Worm (Caenorhabditis elegans) whole organism, L1 larva: Measurements from ENCODE around the gene Y73B6BL.289.
A peak's percentile ranks its signal among the peaks of the same experiment; 100 is the strongest.

Experiments used
- C04F5.9 ChIP-seq: sonication (generic microtip); optimal IDR thresholded peaks from 2 replicates; lab custom pipeline; 2016; ENCODE audit warnings: missing genetic modification characterization, missing compliant biosample characterization
- C34B4.2 ChIP-seq: sonication (generic microtip); optimal IDR thresholded peaks from 2 replicates; lab custom pipeline; 2017; ENCODE audit warnings: mild to moderate bottlenecking, missing genetic modification characterization, missing compliant biosample characterization
- Y116A8C.19 ChIP-seq: sonication (generic microtip); optimal IDR thresholded peaks from 2 replicates; lab custom pipeline; 2016; ENCODE audit warnings: missing compliant biosample characterization, missing genetic modification characterization, borderline replicate concordance
- aha-1 ChIP-seq: fragments of 150-350 bp; optimal IDR thresholded peaks from 2 replicates; lab custom pipeline; 2014; ENCODE audit warnings: missing biosample characterization, missing genetic modification characterization
- aly-2 ChIP-seq: fragments of 150-350 bp; optimal IDR thresholded peaks from 2 replicates; lab custom pipeline; 2014; ENCODE audit warnings: missing biosample characterization, missing genetic modification characterization
- ama-1 ChIP-seq: fragments of 150-350 bp; optimal IDR thresholded peaks from 2 replicates; lab custom pipeline; 2014
- ceh-63 ChIP-seq: fragments of 200-800 bp; sonication (Bioruptor generic); optimal IDR thresholded peaks from 2 replicates; lab custom pipeline; 2018; ENCODE audit warnings: mild to moderate bottlenecking, missing genetic modification characterization, missing compliant biosample characterization
- ceh-88 ChIP-seq: fragments of 200-800 bp; sonication (Bioruptor generic); IDR thresholded peaks from 2 replicates; pipeline ENCODE4 v1.3.6; 2022; ENCODE audit warnings: missing genetic modification characterization, missing compliant biosample characterization
- egl-13 ChIP-seq: sonication (generic microtip); optimal IDR thresholded peaks from 2 replicates; lab custom pipeline; 2016; ENCODE audit warnings: missing genotype, missing genetic modification reagents, missing genetic modification characterization, missing compliant biosample characterization
- egl-27 ChIP-seq, 2 experiments: fragments of 150-350 bp in 1 of 2; sonication (generic microtip); optimal IDR thresholded peaks; 3 replicates each; lab custom pipeline; 2017 to 2018; ENCODE audit warnings: missing biosample characterization in 2 of 2, missing genetic modification characterization in 2 of 2, missing genetic modification reagents in 2 of 2
- elt-2 ChIP-seq: sonication (generic microtip); optimal IDR thresholded peaks from 2 replicates; lab custom pipeline; 2016; ENCODE audit warnings: missing genetic modification characterization, mild to moderate bottlenecking, inconsistent platforms, missing compliant biosample characterization, missing genetic modification reagents
- elt-3 ChIP-seq, 6 experiments: fragments of 150-350 bp in 1 of 6; sonication (generic microtip); optimal IDR thresholded peaks; 2 replicates each; lab custom pipeline; 2017 to 2018; ENCODE audit warnings: missing biosample characterization in 6 of 6, missing genetic modification characterization in 6 of 6, inconsistent platforms in 1 of 6
- ets-5 ChIP-seq: fragments of 200-800 bp; sonication (Bioruptor generic); IDR thresholded peaks from 2 replicates; pipeline ENCODE4 v1.3.6; 2022; ENCODE audit warnings: missing genetic modification characterization, missing compliant biosample characterization
- fkh-4 ChIP-seq: sonication (generic microtip); optimal IDR thresholded peaks from 2 replicates; lab custom pipeline; 2016; ENCODE audit warnings: missing compliant biosample characterization, missing genetic modification characterization, borderline replicate concordance
- fos-1 ChIP-seq: fragments of 150-350 bp; optimal IDR thresholded peaks from 2 replicates; lab custom pipeline; 2014; ENCODE audit warnings: missing biosample characterization, missing genetic modification characterization
- grh-1 ChIP-seq: fragments of 200-800 bp; sonication (Bioruptor generic); IDR thresholded peaks from 2 replicates; pipeline ENCODE4 v1.3.6; 2022; ENCODE audit warnings: missing genetic modification reagents, missing genetic modification characterization, missing compliant biosample characterization
- hlh-17 ChIP-seq: fragments of 200-800 bp; sonication (Bioruptor generic); optimal IDR thresholded peaks from 2 replicates; lab custom pipeline; 2018; ENCODE audit warnings: missing genetic modification characterization, mild to moderate bottlenecking, missing compliant biosample characterization, moderate library complexity, borderline replicate concordance
- hlh-4 ChIP-seq: sonication (generic microtip); optimal IDR thresholded peaks from 2 replicates; lab custom pipeline; 2016; ENCODE audit warnings: mild to moderate bottlenecking, missing genetic modification characterization, missing compliant biosample characterization
- irx-1 ChIP-seq: sonication (generic microtip); optimal IDR thresholded peaks from 2 replicates; lab custom pipeline; 2016; ENCODE audit warnings: missing genetic modification characterization, missing compliant biosample characterization
- lin-13 ChIP-seq: fragments of 150-350 bp; optimal IDR thresholded peaks from 2 replicates; lab custom pipeline; 2014; ENCODE audit warnings: missing biosample characterization, missing genetic modification reagents, missing genetic modification characterization
- lin-15B ChIP-seq: fragments of 150-350 bp; sonication (generic microtip); optimal IDR thresholded peaks from 3 replicates; lab custom pipeline; 2014; ENCODE audit warnings: missing biosample characterization, missing genetic modification characterization
- lin-35 ChIP-seq, 2 experiments: fragments of 150-350 bp; optimal IDR thresholded peaks; 2 replicates each; lab custom pipeline; 2014; ENCODE audit warnings: missing biosample characterization in 2 of 2, missing genetic modification characterization in 2 of 2, missing genetic modification reagents in 2 of 2
- lir-3 ChIP-seq: sonication (generic microtip); optimal IDR thresholded peaks from 2 replicates; lab custom pipeline; 2016; ENCODE audit warnings: mild to moderate bottlenecking, missing genetic modification characterization, moderate library complexity, missing compliant biosample characterization; ENCODE audit not compliant: poor library complexity
- lsy-2 ChIP-seq, 2 experiments: fragments of 150-350 bp; optimal IDR thresholded peaks; 2 replicates each; lab custom pipeline; 2014; ENCODE audit warnings: missing biosample characterization in 2 of 2, missing genetic modification characterization in 2 of 2
- mab-9 ChIP-seq: fragments of 200-800 bp; sonication (Bioruptor generic); IDR thresholded peaks from 2 replicates; pipeline ENCODE4 v1.3.6; 2022; ENCODE audit warnings: missing genetic modification reagents, missing genetic modification characterization, missing compliant biosample characterization
- mef-2 ChIP-seq: fragments of 150-350 bp; optimal IDR thresholded peaks from 2 replicates; lab custom pipeline; 2014; ENCODE audit warnings: missing biosample characterization, missing genetic modification characterization
- nhr-12 ChIP-seq: sonication (generic microtip); optimal IDR thresholded peaks from 2 replicates; lab custom pipeline; 2017; ENCODE audit warnings: missing biosample characterization, missing genetic modification characterization
- nhr-19 ChIP-seq: fragments of 200-800 bp; sonication (Bioruptor generic); conservative IDR thresholded peaks from 2 replicates; pipeline ENCODE4 v1.3.6; 2022; ENCODE audit warnings: missing genetic modification characterization, missing compliant biosample characterization
- nhr-20 ChIP-seq: sonication (generic microtip); optimal IDR thresholded peaks from 2 replicates; lab custom pipeline; 2016; ENCODE audit warnings: mild to moderate bottlenecking, missing genetic modification characterization, missing compliant biosample characterization
- nhr-28 ChIP-seq: fragments of 150-350 bp; optimal IDR thresholded peaks from 2 replicates; lab custom pipeline; 2014; ENCODE audit warnings: missing biosample characterization, missing genetic modification characterization
- nhr-47 ChIP-seq: sonication (generic microtip); optimal IDR thresholded peaks from 2 replicates; lab custom pipeline; 2016; ENCODE audit warnings: mild to moderate bottlenecking, missing genetic modification characterization, moderate library complexity, missing compliant biosample characterization
- nhr-71 ChIP-seq: sonication (generic microtip); optimal IDR thresholded peaks from 2 replicates; lab custom pipeline; 2016; ENCODE audit warnings: mild to moderate bottlenecking, missing genetic modification characterization, moderate library complexity, missing compliant biosample characterization
- nhr-76 ChIP-seq: sonication (generic microtip); optimal IDR thresholded peaks from 2 replicates; lab custom pipeline; 2017; ENCODE audit warnings: missing biosample characterization, missing genetic modification characterization
- nhr-77 ChIP-seq: fragments of 150-350 bp; optimal IDR thresholded peaks from 2 replicates; lab custom pipeline; 2014; ENCODE audit warnings: missing biosample characterization, missing genetic modification characterization
- nhr-85 ChIP-seq: sonication (generic microtip); peaks from one replicate; lab custom pipeline; 2016; ENCODE audit warnings: missing genetic modification characterization, inconsistent platforms, missing compliant biosample characterization
- nhr-90 ChIP-seq: sonication (generic microtip); optimal IDR thresholded peaks from 2 replicates; lab custom pipeline; 2016; ENCODE audit warnings: mild to moderate bottlenecking, missing genetic modification characterization, missing compliant biosample characterization; ENCODE audit not compliant: poor library complexity
- pax-3 ChIP-seq: fragments of 200-800 bp; sonication (Bioruptor generic); optimal IDR thresholded peaks from 2 replicates; lab custom pipeline; 2018; ENCODE audit warnings: mild to moderate bottlenecking, missing genetic modification characterization, moderate library complexity, missing compliant biosample characterization
- rnt-1 ChIP-seq: sonication (generic microtip); optimal IDR thresholded peaks from 2 replicates; lab custom pipeline; 2016; ENCODE audit warnings: mild to moderate bottlenecking, missing genetic modification characterization, moderate library complexity, missing compliant biosample characterization
- skn-1 ChIP-seq: fragments of 150-350 bp; optimal IDR thresholded peaks from 2 replicates; lab custom pipeline; 2014; ENCODE audit warnings: missing biosample characterization, missing genetic modification characterization
- snpc-4 ChIP-seq: fragments of 150-350 bp; optimal IDR thresholded peaks from 2 replicates; lab custom pipeline; 2014; ENCODE audit warnings: missing biosample characterization, missing genetic modification characterization
- snu-23 ChIP-seq: sonication (generic microtip); optimal IDR thresholded peaks from 2 replicates; lab custom pipeline; 2016; ENCODE audit warnings: missing genetic modification characterization, missing compliant biosample characterization
- sptf-1 ChIP-seq: fragments of 150-350 bp; optimal IDR thresholded peaks from 2 replicates; lab custom pipeline; 2014; ENCODE audit warnings: missing biosample characterization, missing genetic modification characterization
- sup-37 ChIP-seq: fragments of 200-800 bp; sonication (Bioruptor generic); optimal IDR thresholded peaks from 2 replicates; lab custom pipeline; 2018; ENCODE audit warnings: mild to moderate bottlenecking, missing genetic modification characterization, missing compliant biosample characterization
- swsn-7 ChIP-seq: sonication (generic microtip); optimal IDR thresholded peaks from 2 replicates; lab custom pipeline; 2016; ENCODE audit warnings: missing genetic modification characterization, missing compliant biosample characterization
- tbx-2 ChIP-seq: sonication (generic microtip); optimal IDR thresholded peaks from 2 replicates; lab custom pipeline; 2016; ENCODE audit warnings: missing genetic modification characterization, missing compliant biosample characterization
- tlp-1 ChIP-seq: fragments of 150-350 bp; optimal IDR thresholded peaks from 2 replicates; lab custom pipeline; 2014; ENCODE audit warnings: missing biosample characterization, missing genetic modification characterization
- unc-30 ChIP-seq: sonication (generic microtip); optimal IDR thresholded peaks from 2 replicates; lab custom pipeline; 2017; ENCODE audit warnings: missing biosample characterization, missing genetic modification characterization
- unc-62 ChIP-seq: fragments of 150-350 bp; optimal IDR thresholded peaks from 2 replicates; lab custom pipeline; 2014; ENCODE audit warnings: missing biosample characterization, missing genetic modification reagents, missing genetic modification characterization
- zip-4 ChIP-seq: fragments of 200-800 bp; sonication (Bioruptor generic); optimal IDR thresholded peaks from 2 replicates; lab custom pipeline; 2018; ENCODE audit warnings: mild to moderate bottlenecking, missing genetic modification characterization, moderate library complexity, missing compliant biosample characterization

Y73B6BL.289 gene

DNA sequence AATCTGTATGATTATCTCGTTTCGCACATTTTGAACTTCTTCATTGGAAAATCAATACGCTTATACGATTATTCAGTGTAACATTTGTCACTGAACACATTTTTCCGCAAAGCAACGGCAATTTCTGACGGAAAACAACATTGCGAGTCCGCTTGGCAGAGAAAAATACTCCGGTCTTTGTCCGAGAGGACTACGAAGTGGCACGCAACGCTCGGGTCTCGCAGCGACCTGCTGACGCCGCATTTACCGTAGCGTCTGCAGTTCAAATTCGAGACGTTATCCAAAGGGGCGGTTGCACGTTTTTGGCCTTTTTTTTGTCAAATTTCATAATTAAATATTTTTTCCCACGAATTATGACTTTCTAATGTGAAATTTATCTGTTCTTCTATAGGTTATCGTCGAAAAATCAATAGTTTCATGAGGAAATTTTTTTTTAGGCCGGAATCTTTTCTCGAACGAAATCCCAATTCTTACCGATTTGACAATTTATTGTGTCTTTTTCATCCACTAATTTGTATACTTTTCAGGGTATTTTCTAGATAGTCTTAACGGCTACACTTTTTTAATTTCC, 23.6 kb upstream of the Y73B6BL.289 start, which contains the start of gene sqd-1 (continued):
- TF ChIP-seq lin-13 (GFP tag; lab: Kevin White, UChicago), result peak; percentile 95
- peak; percentile 89 for TF ChIP-seq nhr-77 (tag; lab: Kevin White, UChicago)
- peak; percentile 98 for TF ChIP-seq nhr-90 (tag; lab: Kevin White, UChicago)
- TF ChIP-seq nhr-85 (tag; lab: Kevin White, UChicago), result peak; percentile 98
- TF ChIP-seq fkh-4, result peak; percentile 61
- peak; percentile 95 for TF ChIP-seq lin-15B (tag; lab: Kevin White, UChicago)
- TF ChIP-seq lin-35 (GFP tag; optimal IDR thresholded peaks at IDR 0.05; lab: Kevin White, UChicago), result peak; percentile 89 to 94
- TF ChIP-seq aly-2, result peak; percentile 71
- 0 out of 2 replicates have a peak, but pooled peaks have one; percentile 13 for TF ChIP-seq ets-5 (GFP tag; lab: Robert Waterston, UW)
- peak; percentile 99 for TF ChIP-seq nhr-71 (tag; lab: Kevin White, UChicago)
- peak; percentile 95 for TF ChIP-seq skn-1 (tag; lab: Kevin White, UChicago)
- no peak for TF ChIP-seq unc-62
- TF ChIP-seq nhr-12 (tag; lab: Kevin White, UChicago), result peak; percentile 46
- TF ChIP-seq nhr-28 (tag; lab: Kevin White, UChicago), result no peak
- TF ChIP-seq unc-30 (tag; lab: Kevin White, UChicago), result no peak
- peak; percentile 91 for TF ChIP-seq nhr-76 (tag; lab: Kevin White, UChicago)
- peak; percentile 98 for TF ChIP-seq nhr-47 (tag; lab: Kevin White, UChicago)
- peak; percentile 85 for TF ChIP-seq ama-1 (lab: Kevin White, UChicago)
- TF ChIP-seq hlh-17 (GFP tag; lab: Kevin White, UChicago), result no peak
- peak; percentile 96 for TF ChIP-seq egl-13 (tag; lab: Kevin White, UChicago)
- peak; percentile 98 for TF ChIP-seq snu-23 (GFP tag; lab: Kevin White, UChicago)
- peak; percentile 98 for TF ChIP-seq swsn-7 (tag; lab: Kevin White, UChicago)
- TF ChIP-seq aha-1, result peak; percentile 84
- no peak for TF ChIP-seq hlh-4
- TF ChIP-seq egl-27 (tag; optimal IDR thresholded peaks at IDR 0.05; lab: Kevin White, UChicago), result peak in 1 of 2 experiments; percentile 52
- peak; percentile 82 for TF ChIP-seq snpc-4
- peak; percentile 95 for TF ChIP-seq pax-3 (tag; lab: Kevin White, UChicago)
- TF ChIP-seq C04F5.9 (tag; lab: Kevin White, UChicago), result peak; percentile 92
- TF ChIP-seq ceh-88, result peak; percentile 93
- TF ChIP-seq irx-1 (tag; lab: Kevin White, UChicago), result peak; percentile 95
- peak; percentile 88 for TF ChIP-seq elt-2
- peak; percentile 94 for TF ChIP-seq zip-4
- TF ChIP-seq Y116A8C.19 (tag; lab: Kevin White, UChicago), result peak; percentile 8
- peak; percentile 98 for TF ChIP-seq nhr-20 (tag; lab: Kevin White, UChicago)
- TF ChIP-seq C34B4.2 (tag; lab: Kevin White, UChicago), result peak; percentile 85
- TF ChIP-seq ceh-63 (GFP tag; lab: Kevin White, UChicago), result peak; percentile 93
- peak in 5 of 6 experiments; percentile 74 to 94 (median 86) for TF ChIP-seq elt-3 (tag; optimal IDR thresholded peaks at IDR 0.05; lab: Kevin White, UChicago)
- peak; percentile 93 for TF ChIP-seq lir-3 (tag; lab: Kevin White, UChicago)
- peak; percentile 92 for TF ChIP-seq mef-2 (tag; lab: Kevin White, UChicago)
- TF ChIP-seq mab-9 (GFP tag; lab: Robert Waterston, UW), result peak; percentile 96
- no peak for TF ChIP-seq sptf-1 (tag; lab: Kevin White, UChicago)

DNA sequence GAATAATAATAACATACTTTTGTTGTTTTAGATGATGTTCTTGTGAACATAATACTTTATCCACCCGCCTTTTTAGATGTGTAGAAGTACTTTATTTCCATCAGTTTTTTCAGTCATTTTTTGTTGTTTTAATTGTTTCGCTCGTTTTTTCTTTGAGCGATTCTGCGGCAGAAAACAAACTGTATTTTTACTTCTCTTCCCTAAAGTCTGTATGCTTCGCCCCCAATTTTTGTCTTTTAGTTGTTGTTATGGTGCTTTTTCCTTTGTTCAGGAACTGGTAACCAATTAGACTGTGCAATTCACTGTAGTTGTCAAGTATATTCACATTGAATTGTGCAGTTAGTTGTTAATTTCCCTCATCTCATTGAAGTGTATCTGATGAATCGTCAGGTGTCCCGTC, 21.5 kb upstream of the Y73B6BL.289 start:
- TF ChIP-seq elt-2 (no peak), fos-1 (no peak), nhr-20 (tag; lab: Kevin White, UChicago) (no peak), nhr-28 (tag; lab: Kevin White, UChicago) (no peak), tlp-1 (no peak), snpc-4 (no peak), hlh-17 (GFP tag; lab: Kevin White, UChicago) (no peak), nhr-19 (no peak), tbx-2 (no peak), irx-1 (tag; lab: Kevin White, UChicago) (no peak), rnt-1 (tag; lab: Kevin White, UChicago) (no peak), nhr-77 (tag; lab: Kevin White, UChicago) (no peak), C04F5.9 (tag; lab: Kevin White, UChicago) (no peak), ceh-63 (GFP tag; lab: Kevin White, UChicago) (no peak), sup-37 (GFP tag; lab: Kevin White, UChicago) (no peak), sptf-1 (tag; lab: Kevin White, UChicago) (no peak), swsn-7 (tag; lab: Kevin White, UChicago) (no peak), pax-3 (tag; lab: Kevin White, UChicago) (no peak), grh-1 (GFP tag; lab: Robert Waterston, UW) (no peak), lsy-2 (tag; optimal IDR thresholded peaks at IDR 0.05; lab: Kevin White, UChicago) (no peak)
- TF ChIP-seq, all 84 proteins: peak for 0
